Worm (Caenorhabditis elegans): Measurements from ENCODE around the gene cpg-20.

DNA sequence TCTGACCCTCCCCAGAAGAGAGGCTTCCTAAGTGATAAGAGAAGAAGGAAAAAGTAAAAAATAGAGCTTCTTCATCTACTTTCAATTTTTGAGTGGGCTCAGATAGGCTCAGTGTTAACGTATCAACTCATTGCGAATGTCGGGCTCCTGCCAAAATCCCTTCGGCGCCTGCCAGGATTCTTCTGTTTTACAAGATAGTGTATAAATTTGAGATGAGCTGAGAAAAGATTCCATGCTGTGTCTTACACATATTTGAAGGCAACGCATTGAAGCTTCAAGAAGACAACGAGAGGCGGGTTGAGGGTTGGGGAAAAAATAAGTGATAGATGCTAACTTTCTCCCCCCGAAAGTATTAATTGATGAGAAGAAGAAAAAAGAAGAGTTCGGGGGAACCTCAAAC lies 43.6 kb downstream of the cpg-20 start:
- TF ChIP-seq nhr-42 (GFP tag; IDR thresholded peaks at IDR 0.05) (no peak), snpc-4 (tag; optimal IDR thresholded peaks at IDR 0.05) (no peak), dpl-1 (GFP tag; optimal IDR thresholded peaks at IDR 0.05) (no peak), ama-1 (optimal IDR thresholded peaks at IDR 0.05) (no peak), pha-4 (GFP tag; IDR thresholded peaks at IDR 0.05) (no peak), pha-4 (tag; optimal IDR thresholded peaks at IDR 0.05) (no peak), nhr-11 (tag; optimal IDR thresholded peaks at IDR 0.05) (no peak), lin-13 (GFP tag; optimal IDR thresholded peaks at IDR 0.05) (no peak), daf-12 (tag; optimal IDR thresholded peaks at IDR 0.05) (no peak)
